Worm (Caenorhabditis elegans) whole organism, L2 larva: ENCODE measurements around the gene arx-3.

Experiments
- Y55F3AM.14 ChIP-seq: fragments of 200-800 bp; sonication (Bioruptor generic); optimal IDR thresholded peaks from 2 replicates; lab custom pipeline; 2018; ENCODE audit warnings: mild to moderate bottlenecking, missing genetic modification characterization, missing compliant biosample characterization
- ZK546.5 ChIP-seq: sonication (generic microtip); optimal IDR thresholded peaks from 2 replicates; lab custom pipeline; 2017; ENCODE audit warnings: missing biosample characterization, missing genetic modification characterization
- alr-1 ChIP-seq: fragments of 150-350 bp; optimal IDR thresholded peaks from 2 replicates; lab custom pipeline; 2014; ENCODE audit warnings: missing biosample characterization, missing genetic modification characterization
- aly-2 ChIP-seq: fragments of 150-350 bp; optimal IDR thresholded peaks from 2 replicates; lab custom pipeline; 2014; ENCODE audit warnings: missing biosample characterization, missing genetic modification characterization
- blmp-1 ChIP-seq: sonication (generic microtip); optimal IDR thresholded peaks from 2 replicates; lab custom pipeline; 2017; ENCODE audit warnings: missing genetic modification characterization, mild to moderate bottlenecking, missing compliant biosample characterization, antibody characterized with exemption, moderate library complexity; ENCODE audit not compliant: insufficient read depth
- ceh-16 ChIP-seq: fragments of 150-350 bp; optimal IDR thresholded peaks from 2 replicates; lab custom pipeline; 2014; ENCODE audit warnings: missing biosample characterization, missing genetic modification characterization
- ceh-82 ChIP-seq: fragments of 150-350 bp; optimal IDR thresholded peaks from 2 replicates; lab custom pipeline; 2014; ENCODE audit warnings: missing biosample characterization, missing genetic modification characterization
- dmd-4 ChIP-seq: sonication (generic microtip); optimal IDR thresholded peaks from 2 replicates; lab custom pipeline; 2017; ENCODE audit warnings: missing biosample characterization, missing genetic modification characterization
- egl-27 ChIP-seq: sonication (generic microtip); optimal IDR thresholded peaks from 3 replicates; lab custom pipeline; 2017; ENCODE audit warnings: missing biosample characterization, missing genetic modification reagents, missing genetic modification characterization
- elt-1 ChIP-seq: fragments of 150-350 bp; optimal IDR thresholded peaks from 2 replicates; lab custom pipeline; 2014; ENCODE audit warnings: missing biosample characterization, missing genetic modification characterization
- elt-3 ChIP-seq: sonication (generic microtip); optimal IDR thresholded peaks from 2 replicates; lab custom pipeline; 2017; ENCODE audit warnings: missing biosample characterization, missing genetic modification characterization
- gmeb-1 ChIP-seq: fragments of 150-350 bp; optimal IDR thresholded peaks from 2 replicates; lab custom pipeline; 2014; ENCODE audit warnings: missing biosample characterization, missing genetic modification characterization
- lin-11 ChIP-seq: fragments of 150-350 bp; sonication (generic microtip); optimal IDR thresholded peaks from 2 replicates; lab custom pipeline; 2014; ENCODE audit warnings: missing biosample characterization, missing genetic modification characterization, inconsistent platforms, mixed read lengths
- lin-13 ChIP-seq: fragments of 150-350 bp; optimal IDR thresholded peaks from 2 replicates; lab custom pipeline; 2014; ENCODE audit warnings: missing biosample characterization, missing genetic modification reagents, missing genetic modification characterization
- lin-39 ChIP-seq: fragments of 150-350 bp; optimal IDR thresholded peaks from 2 replicates; lab custom pipeline; 2014; ENCODE audit warnings: missing biosample characterization, missing genetic modification reagents, missing genetic modification characterization
- lsy-2 ChIP-seq, 2 experiments: fragments of 150-350 bp in 1 of 2; sonication (generic microtip) in 1 of 2; optimal IDR thresholded peaks; 2 replicates each; lab custom pipeline; 2014 to 2017; ENCODE audit warnings: missing biosample characterization in 2 of 2, missing genetic modification characterization in 2 of 2
- mbf-1 ChIP-seq: sonication (generic microtip); optimal IDR thresholded peaks from 2 replicates; lab custom pipeline; 2017; ENCODE audit warnings: missing biosample characterization, missing genetic modification characterization
- nhr-10 ChIP-seq: sonication (generic microtip); optimal IDR thresholded peaks from 2 replicates; lab custom pipeline; 2017; ENCODE audit warnings: missing biosample characterization, missing genetic modification characterization
- nhr-11 ChIP-seq: fragments of 150-350 bp; optimal IDR thresholded peaks from 2 replicates; lab custom pipeline; 2014; ENCODE audit warnings: missing biosample characterization, missing genetic modification characterization
- nhr-129 ChIP-seq: fragments of 150-350 bp; optimal IDR thresholded peaks from 2 replicates; lab custom pipeline; 2014; ENCODE audit warnings: missing biosample characterization, missing genetic modification characterization
- nhr-21 ChIP-seq: fragments of 150-350 bp; optimal IDR thresholded peaks from 2 replicates; lab custom pipeline; 2014; ENCODE audit warnings: missing biosample characterization, missing genetic modification characterization
- nhr-23 ChIP-seq: fragments of 150-350 bp; optimal IDR thresholded peaks from 2 replicates; lab custom pipeline; 2014; ENCODE audit warnings: missing biosample characterization, missing genetic modification reagents, missing genetic modification characterization
- nhr-237 ChIP-seq: fragments of 150-350 bp; optimal IDR thresholded peaks from 2 replicates; lab custom pipeline; 2014; ENCODE audit warnings: missing biosample characterization, missing genetic modification characterization
- nhr-25 ChIP-seq: fragments of 150-350 bp; sonication (generic microtip); optimal IDR thresholded peaks from 3 replicates; lab custom pipeline; 2014; ENCODE audit warnings: missing biosample characterization, missing genetic modification characterization
- peb-1 ChIP-seq: fragments of 150-350 bp; optimal IDR thresholded peaks from 2 replicates; lab custom pipeline; 2014; ENCODE audit warnings: missing biosample characterization, missing genetic modification characterization
- sem-4 ChIP-seq: fragments of 150-350 bp; optimal IDR thresholded peaks from 2 replicates; lab custom pipeline; 2014; ENCODE audit warnings: missing biosample characterization, missing genetic modification reagents, missing genetic modification characterization
- skn-1 ChIP-seq: sonication (generic microtip); optimal IDR thresholded peaks from 2 replicates; lab custom pipeline; 2017; ENCODE audit warnings: missing biosample characterization, missing genetic modification characterization
- sma-9 ChIP-seq, 2 experiments: fragments of 150-350 bp in 1 of 2; sonication (generic microtip) in 1 of 2; optimal IDR thresholded peaks; 2 replicates each; lab custom pipeline; 2014 to 2016; ENCODE audit warnings: missing genetic modification characterization in 2 of 2, mild to moderate bottlenecking in 1 of 2, missing biosample characterization in 1 of 2, missing compliant biosample characterization in 1 of 2, missing genetic modification reagents in 1 of 2, moderate library complexity in 1 of 2
- unc-39 ChIP-seq: fragments of 150-350 bp; optimal IDR thresholded peaks from 2 replicates; lab custom pipeline; 2014; ENCODE audit warnings: missing biosample characterization, missing genetic modification characterization
- unc-55 ChIP-seq: fragments of 150-350 bp; sonication (generic microtip); optimal IDR thresholded peaks from 3 replicates; lab custom pipeline; 2014; ENCODE audit warnings: missing biosample characterization, missing genetic modification reagents, missing genetic modification characterization
- unc-62 ChIP-seq: fragments of 150-350 bp; optimal IDR thresholded peaks from 2 replicates; lab custom pipeline; 2014; ENCODE audit warnings: missing biosample characterization, missing genetic modification reagents, missing genetic modification characterization
- zag-1 ChIP-seq: fragments of 150-350 bp; optimal IDR thresholded peaks from 2 replicates; lab custom pipeline; 2014; ENCODE audit warnings: missing biosample characterization, missing genetic modification characterization
- ztf-1 ChIP-seq: fragments of 200-800 bp; sonication (Bioruptor generic); conservative IDR thresholded peaks from 2 replicates; pipeline ENCODE4 v1.3.6; 2022; ENCODE audit warnings: missing genetic modification characterization, missing compliant biosample characterization
- ztf-4 ChIP-seq: fragments of 150-350 bp; optimal IDR thresholded peaks from 2 replicates; lab custom pipeline; 2014; ENCODE audit warnings: missing biosample characterization, missing genetic modification characterization

arx-3 gene

DNA sequence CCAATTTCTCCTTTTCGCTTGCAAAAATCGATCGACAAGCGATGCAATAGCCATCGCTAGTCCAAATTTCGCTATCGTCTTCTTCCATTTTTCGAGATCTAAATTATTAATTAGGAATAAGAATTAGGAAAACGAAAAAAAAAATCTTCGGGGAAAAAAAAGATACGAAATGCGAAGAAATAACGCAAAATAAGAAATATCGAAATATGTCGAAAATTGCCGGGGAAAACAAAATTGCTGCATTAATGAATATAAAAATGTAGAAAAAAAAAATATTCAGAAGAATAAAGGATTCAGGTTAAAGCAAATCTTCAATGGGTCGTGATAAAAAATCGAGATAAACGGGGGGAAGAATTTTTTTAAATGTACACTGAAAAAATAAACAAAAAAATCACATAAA lies 6.1 kb downstream of the arx-3 start, which contains the start of gene Y79H2A.3:
Gene Y79H2A.3 (minus strand): TSS at position 101 of the 400 bp plus-strand sequence.
- TF ChIP-seq gmeb-1 (tag; lab: Kevin White, UChicago) = no peak
- no peak for TF ChIP-seq sma-9 (GFP tag; optimal IDR thresholded peaks at IDR 0.05; lab: Kevin White, UChicago)
- no peak for TF ChIP-seq sma-9 (tag; optimal IDR thresholded peaks at IDR 0.05; lab: Kevin White, UChicago)

DNA sequence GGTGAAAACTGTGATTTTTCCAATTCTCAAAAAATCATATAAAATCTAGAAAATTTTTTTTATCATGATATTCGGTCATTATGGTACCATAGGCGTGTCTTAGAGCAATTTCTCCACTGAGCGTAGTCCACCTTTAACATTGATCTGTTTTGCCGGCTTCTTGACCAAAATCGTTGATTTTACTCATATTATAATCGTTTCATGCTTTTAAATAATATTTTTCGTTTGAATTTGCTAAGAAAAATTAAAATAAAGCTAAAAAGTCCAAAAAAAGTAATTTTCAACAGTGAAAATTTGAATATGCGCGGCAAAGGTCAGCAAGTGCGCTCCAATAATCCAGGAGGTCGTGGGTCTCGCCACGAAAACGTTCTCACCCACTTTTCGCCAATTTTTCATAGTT lies 17.3 kb downstream of the arx-3 start, which contains the start of gene Y79H2A.4:
Gene Y79H2A.4 (plus strand): TSS at position 301 of the 400 bp plus-strand sequence.
- TF ChIP-seq elt-3 (tag; lab: Kevin White, UChicago) = no peak
- TF ChIP-seq ztf-1 (GFP tag; lab: Robert Waterston, UW) = no peak
- no peak for TF ChIP-seq lin-13 (GFP tag; lab: Kevin White, UChicago)
- no peak for TF ChIP-seq lin-11
- no peak for TF ChIP-seq nhr-21
- TF ChIP-seq ceh-82 (tag; lab: Kevin White, UChicago) = no peak
- no peak for TF ChIP-seq elt-1 (tag; lab: Kevin White, UChicago)
- TF ChIP-seq peb-1 (tag; lab: Kevin White, UChicago) = no peak
- TF ChIP-seq unc-62 = no peak
- no peak for TF ChIP-seq mbf-1 (tag; lab: Kevin White, UChicago)
- TF ChIP-seq unc-39 (tag; lab: Kevin White, UChicago) = no peak
- no peak for TF ChIP-seq Y55F3AM.14 (GFP tag; lab: Kevin White, UChicago)
- TF ChIP-seq nhr-237 (tag; lab: Kevin White, UChicago) = no peak
- TF ChIP-seq nhr-10 = no peak
- TF ChIP-seq, all 48 proteins: peak for 0

DNA sequence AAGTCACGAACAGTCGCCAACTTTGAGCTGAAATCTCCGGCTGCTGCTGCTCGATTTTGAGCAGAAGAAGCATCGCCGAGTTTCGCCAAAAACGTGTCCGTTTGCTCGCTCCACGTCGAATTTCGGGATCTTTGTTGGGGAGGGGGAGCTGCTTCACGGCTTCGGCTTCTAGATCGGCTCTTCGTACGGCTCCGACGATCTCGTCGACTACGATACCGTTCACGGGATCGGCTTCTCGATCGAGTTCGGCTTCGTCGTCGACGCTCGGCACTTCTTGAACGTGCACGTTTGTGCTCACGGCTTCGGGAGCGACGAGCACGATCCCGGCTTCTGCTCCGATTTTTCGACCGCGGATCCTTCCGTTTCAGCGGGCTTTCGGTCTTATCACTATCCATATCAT lies 21.0 kb downstream of the arx-3 start:
- no peak for TF ChIP-seq alr-1 (tag; lab: Kevin White, UChicago)
- TF ChIP-seq skn-1 (tag; lab: Kevin White, UChicago) = no peak
- TF ChIP-seq lin-11 = no peak
- TF ChIP-seq ztf-4 (tag; lab: Kevin White, UChicago) = no peak
- no peak for TF ChIP-seq ZK546.5 (tag; lab: Kevin White, UChicago)
- TF ChIP-seq sem-4 (tag; lab: Kevin White, UChicago) = no peak
- TF ChIP-seq nhr-25 = no peak
- no peak for TF ChIP-seq zag-1 (tag; lab: Kevin White, UChicago)
- TF ChIP-seq blmp-1 (tag; lab: Kevin White, UChicago) = no peak
- no peak for TF ChIP-seq dmd-4 (tag; lab: Kevin White, UChicago)

DNA sequence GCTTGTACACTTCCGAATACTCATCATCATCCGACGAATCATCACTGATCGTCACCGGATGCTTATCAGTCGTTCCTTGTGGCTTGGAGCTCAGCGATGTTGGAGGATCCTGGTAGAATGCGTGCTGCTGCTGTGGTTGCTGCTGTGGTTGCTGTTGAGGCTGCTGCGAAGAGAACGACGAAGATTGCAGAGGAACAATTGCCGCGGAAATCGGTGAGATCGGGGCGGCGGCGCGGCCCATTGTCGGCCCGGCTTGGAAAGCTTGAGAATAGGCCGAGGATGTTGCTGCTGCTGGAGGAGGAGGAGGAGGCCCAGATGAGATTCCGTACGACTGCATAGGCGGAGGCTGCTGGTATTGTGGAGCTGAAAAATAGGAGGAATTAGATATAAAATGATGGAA lies 23.9 kb downstream of the arx-3 start:
- no peak for TF ChIP-seq elt-1 (tag; lab: Kevin White, UChicago)
- no peak for TF ChIP-seq zag-1 (tag; lab: Kevin White, UChicago)
- no peak for TF ChIP-seq ZK546.5 (tag; lab: Kevin White, UChicago)
- no peak for TF ChIP-seq ztf-4 (tag; lab: Kevin White, UChicago)
- TF ChIP-seq lin-13 (GFP tag; lab: Kevin White, UChicago) = no peak
- no peak for TF ChIP-seq unc-55 (GFP tag; lab: Kevin White, UChicago)
- TF ChIP-seq nhr-21 = no peak
- TF ChIP-seq nhr-11 (tag; lab: Kevin White, UChicago) = no peak
- no peak for TF ChIP-seq nhr-129
- no peak for TF ChIP-seq elt-3 (tag; lab: Kevin White, UChicago)
- no peak for TF ChIP-seq lsy-2 (tag; optimal IDR thresholded peaks at IDR 0.05; lab: Kevin White, UChicago)
- TF ChIP-seq ceh-82 (tag; lab: Kevin White, UChicago) = no peak
- no peak for TF ChIP-seq nhr-10
- TF ChIP-seq nhr-25 = no peak

DNA sequence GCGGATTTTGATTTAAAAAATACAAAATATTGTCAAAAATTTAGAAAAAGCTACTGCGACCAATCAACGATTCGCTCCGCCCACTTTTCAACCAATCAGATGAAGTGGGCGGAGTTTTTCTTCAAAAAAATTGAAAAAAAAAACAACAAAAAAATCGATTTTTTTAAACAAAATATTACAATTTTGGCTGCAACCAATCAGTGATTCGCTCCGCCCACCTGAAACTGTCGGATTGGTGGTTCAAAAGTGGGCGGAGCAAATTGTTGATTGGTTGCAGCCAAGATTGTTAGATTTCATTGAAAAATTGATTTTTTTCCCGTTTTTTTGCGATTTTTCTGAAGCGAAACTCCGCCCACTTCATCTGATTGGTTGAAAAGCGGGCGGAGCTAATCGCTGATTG lies 25.0 kb downstream of the arx-3 start:
- TF ChIP-seq ceh-16 (tag; lab: Kevin White, UChicago) (no peak), lin-39 (tag; lab: Kevin White, UChicago) (no peak)

DNA sequence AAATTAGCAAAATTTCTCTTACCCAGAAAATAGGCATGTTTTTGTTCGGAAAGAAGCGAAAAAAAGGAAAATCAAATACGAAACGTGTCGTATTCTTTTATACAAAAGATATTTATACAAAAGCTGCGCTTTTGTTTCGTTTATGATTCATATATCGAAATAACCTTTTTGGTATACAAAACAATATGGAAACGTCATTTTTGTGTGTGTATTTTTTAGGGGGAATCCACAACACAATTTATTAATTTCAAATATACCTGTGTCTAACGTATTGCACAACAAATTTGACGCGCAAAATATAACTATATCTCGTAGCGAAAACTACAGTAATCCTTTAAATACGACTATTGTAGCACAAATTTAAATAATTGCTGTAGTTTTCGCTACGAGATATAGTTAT lies 27.6 kb downstream of the arx-3 start, which contains the start of gene Y79H2A.2:
Gene Y79H2A.2 (minus strand): TSS at position 101 of the 400 bp plus-strand sequence.
- no peak for TF ChIP-seq elt-3 (tag; lab: Kevin White, UChicago)
- TF ChIP-seq egl-27 (tag; lab: Kevin White, UChicago) = no peak
- no peak for TF ChIP-seq nhr-237 (tag; lab: Kevin White, UChicago)
- no peak for TF ChIP-seq unc-62
- TF ChIP-seq alr-1 (tag; lab: Kevin White, UChicago) = no peak
- no peak for TF ChIP-seq nhr-21
- no peak for TF ChIP-seq nhr-23
- TF ChIP-seq lin-11 = no peak
- no peak for TF ChIP-seq skn-1 (tag; lab: Kevin White, UChicago)
- no peak for TF ChIP-seq aly-2 (tag; lab: Kevin White, UChicago)
- no peak for TF ChIP-seq lsy-2 (tag; optimal IDR thresholded peaks at IDR 0.05; lab: Kevin White, UChicago)
- no peak for TF ChIP-seq unc-55 (GFP tag; lab: Kevin White, UChicago)
- TF ChIP-seq elt-1 (tag; lab: Kevin White, UChicago) = no peak
- TF ChIP-seq sma-9 (GFP tag; optimal IDR thresholded peaks at IDR 0.05; lab: Kevin White, UChicago) = no peak
- TF ChIP-seq sma-9 (tag; optimal IDR thresholded peaks at IDR 0.05; lab: Kevin White, UChicago) = no peak
- TF ChIP-seq nhr-10 = no peak
- TF ChIP-seq lin-39 (tag; lab: Kevin White, UChicago) = no peak
- TF ChIP-seq ceh-16 (tag; lab: Kevin White, UChicago) = no peak
